Fruit fly (Drosophila melanogaster) whole organism, embryonic: ENCODE measurements around the gene CG1309.

Experiments
- Aef1 ChIP-seq: fragments of 200-800 bp; sonication (Bioruptor generic); IDR thresholded peaks from 3 replicates; pipeline ENCODE4 v1.3.6; 2022; ENCODE audit warnings: missing biosample characterization, missing genetic modification characterization
- Atf-2 ChIP-seq: fragments of 200-800 bp; sonication (Bioruptor generic); optimal IDR thresholded peaks from 2 replicates; lab custom pipeline; 2016; ENCODE audit warnings: missing biosample characterization, missing genetic modification characterization
- Atf3 ChIP-seq: fragments of 200-800 bp; sonication (Bioruptor generic); optimal IDR thresholded peaks from 3 replicates; lab custom pipeline; 2016; ENCODE audit warnings: missing biosample characterization, missing genetic modification characterization
- BEAF-32 ChIP-seq: fragments of 200-800 bp; sonication (Bioruptor generic); optimal IDR thresholded peaks from 3 replicates; lab custom pipeline; 2017; ENCODE audit warnings: missing biosample characterization, missing genetic modification characterization, mild to moderate bottlenecking, moderate library complexity, missing genetic modification reagents
- CG11696 ChIP-seq: fragments of 200-800 bp; sonication (Bioruptor generic); IDR thresholded peaks from 2 replicates; pipeline ENCODE4 v1.3.6; 2022; ENCODE audit warnings: missing biosample characterization, missing genetic modification characterization
- CG1233 ChIP-seq: fragments of 200-800 bp; sonication (Bioruptor generic); optimal IDR thresholded peaks from 4 replicates; lab custom pipeline; 2018; ENCODE audit warnings: missing biosample characterization, mild to moderate bottlenecking, missing genetic modification characterization
- CG12391 ChIP-seq: fragments of 200-800 bp; sonication (Bioruptor generic); optimal IDR thresholded peaks from 3 replicates; lab custom pipeline; 2018; ENCODE audit warnings: missing biosample characterization, mild to moderate bottlenecking, missing genetic modification characterization, moderate library complexity
- CG15011 ChIP-seq: fragments of 200-800 bp; sonication (Bioruptor generic); optimal IDR thresholded peaks from 3 replicates; lab custom pipeline; 2018; ENCODE audit warnings: missing biosample characterization, mild to moderate bottlenecking, missing genetic modification characterization
- CG1602 ChIP-seq: fragments of 200-800 bp; sonication (Bioruptor generic); optimal IDR thresholded peaks from 3 replicates; lab custom pipeline; 2016; ENCODE audit warnings: missing biosample characterization, missing genetic modification characterization
- CG2129 ChIP-seq: fragments of 200-800 bp; sonication (Bioruptor generic); IDR thresholded peaks from 2 replicates; pipeline ENCODE4 v1.3.6; 2022; ENCODE audit warnings: missing biosample characterization, missing genetic modification characterization; ENCODE audit not compliant: partially characterized antibody
- CG31441 ChIP-seq: fragments of 200-800 bp; sonication (Bioruptor generic); IDR thresholded peaks from 2 replicates; pipeline ENCODE4 v1.3.6; 2022; ENCODE audit warnings: missing biosample characterization, missing genetic modification characterization
- CG3163 ChIP-seq: fragments of 200-800 bp; sonication (Bioruptor generic); optimal IDR thresholded peaks from 3 replicates; lab custom pipeline; 2016; ENCODE audit warnings: missing biosample characterization, missing genetic modification characterization
- CG43689 ChIP-seq: fragments of 200-800 bp; sonication (Bioruptor generic); IDR thresholded peaks from 2 replicates; pipeline ENCODE4 v1.3.6; 2022; ENCODE audit warnings: missing biosample characterization, missing genetic modification characterization
- CG6254 ChIP-seq: fragments of 200-800 bp; sonication (Bioruptor generic); optimal IDR thresholded peaks from 3 replicates; lab custom pipeline; 2017; ENCODE audit warnings: mild to moderate bottlenecking, missing biosample characterization, missing genetic modification reagents, missing genetic modification characterization
- CG6272 ChIP-seq: fragments of 200-800 bp; sonication (Bioruptor generic); IDR thresholded peaks from 2 replicates; pipeline ENCODE4 v1.3.6; 2022; ENCODE audit warnings: missing biosample characterization, missing genetic modification characterization
- CG6791 ChIP-seq: fragments of 200-800 bp; sonication (Bioruptor generic); IDR thresholded peaks from 3 replicates; pipeline ENCODE4 v1.3.6; 2022; ENCODE audit warnings: missing biosample characterization, missing genetic modification characterization; ENCODE audit not compliant: partially characterized antibody
- CG9215 ChIP-seq: fragments of 200-800 bp; sonication (Bioruptor generic); IDR thresholded peaks from 2 replicates; pipeline ENCODE4 v1.3.6; 2022; ENCODE audit warnings: missing biosample characterization, missing genetic modification characterization
- Camta ChIP-seq: fragments of 200-800 bp; sonication (Bioruptor generic); optimal IDR thresholded peaks from 2 replicates; lab custom pipeline; 2016; ENCODE audit warnings: missing biosample characterization, missing genetic modification characterization
- D19A ChIP-seq: fragments of 200-800 bp; optimal IDR thresholded peaks from 3 replicates; lab custom pipeline; 2019; ENCODE audit warnings: missing biosample characterization, mild to moderate bottlenecking, missing genetic modification characterization, moderate library complexity
- Doc3 ChIP-seq: fragments of 200-800 bp; sonication (Bioruptor generic); IDR thresholded peaks from 3 replicates; pipeline ENCODE4 v1.3.6; 2022; ENCODE audit warnings: missing biosample characterization, missing genetic modification characterization; ENCODE audit not compliant: partially characterized antibody
- ERR ChIP-seq: fragments of 200-800 bp; sonication (Bioruptor generic); optimal IDR thresholded peaks from 2 replicates; lab custom pipeline; 2016; ENCODE audit warnings: missing biosample characterization, missing genetic modification characterization
- Hand ChIP-seq: fragments of 200-800 bp; sonication (Bioruptor generic); optimal IDR thresholded peaks from 2 replicates; lab custom pipeline; 2017; ENCODE audit warnings: mild to moderate bottlenecking, missing biosample characterization, missing genetic modification reagents, missing genetic modification characterization
- Hr39 ChIP-seq: fragments of >200 bp; optimal IDR thresholded peaks from 2 replicates; lab custom pipeline; 2017
- Jarid2 ChIP-seq: fragments of 200-800 bp; sonication (Bioruptor generic); optimal IDR thresholded peaks from 3 replicates; lab custom pipeline; 2017; ENCODE audit warnings: mild to moderate bottlenecking, missing biosample characterization, missing genetic modification reagents, missing genetic modification characterization
- Kr ChIP-seq: fragments of 200-800 bp; sonication (Bioruptor generic); optimal IDR thresholded peaks from 2 replicates; lab custom pipeline; 2017; ENCODE audit warnings: missing biosample characterization, mild to moderate bottlenecking, missing genetic modification characterization
- MESR4 ChIP-seq: fragments of 200-800 bp; sonication (Bioruptor generic); optimal IDR thresholded peaks from 2 replicates; lab custom pipeline; 2018; ENCODE audit warnings: missing biosample characterization, mild to moderate bottlenecking, missing genetic modification characterization, moderate library complexity
- NC2β ChIP-seq: fragments of 200-800 bp; sonication (Bioruptor generic); optimal IDR thresholded peaks from 2 replicates; lab custom pipeline; 2016; ENCODE audit warnings: missing biosample characterization, missing genetic modification characterization
- Neu2 ChIP-seq: fragments of 200-800 bp; sonication (Bioruptor generic); optimal IDR thresholded peaks from 3 replicates; lab custom pipeline; 2016; ENCODE audit warnings: missing biosample characterization, missing genetic modification characterization, borderline replicate concordance
- Scr ChIP-seq: fragments of 200-800 bp; sonication (Bioruptor generic); IDR thresholded peaks from 2 replicates; pipeline ENCODE4 v1.3.6; 2022; ENCODE audit warnings: missing biosample characterization, missing genetic modification characterization; ENCODE audit not compliant: partially characterized antibody
- Vsx1 ChIP-seq: fragments of 200-800 bp; sonication (Bioruptor generic); optimal IDR thresholded peaks from 2 replicates; lab custom pipeline; 2017; ENCODE audit warnings: missing biosample characterization, mild to moderate bottlenecking, missing genetic modification characterization, missing genetic modification reagents
- Xrp1 ChIP-seq: fragments of 200-800 bp; sonication (Bioruptor generic); IDR thresholded peaks from 2 replicates; pipeline ENCODE4 v1.3.6; 2022; ENCODE audit warnings: missing biosample characterization, missing genetic modification characterization
- ara ChIP-seq: fragments of 200-800 bp; sonication (Bioruptor generic); IDR thresholded peaks from 2 replicates; pipeline ENCODE4 v1.3.6; 2022; ENCODE audit warnings: missing biosample characterization, missing genetic modification characterization
- chm ChIP-seq: fragments of 200-800 bp; sonication (Bioruptor generic); IDR thresholded peaks from 2 replicates; pipeline ENCODE4 v1.3.6; 2022; ENCODE audit warnings: missing biosample characterization, missing genetic modification characterization
- corto ChIP-seq: fragments of 200-800 bp; sonication (Bioruptor generic); optimal IDR thresholded peaks from 2 replicates; lab custom pipeline; 2016; ENCODE audit warnings: missing biosample characterization, mild to moderate bottlenecking, missing genetic modification characterization, moderate library complexity
- eve ChIP-seq, 2 experiments: fragments of >200 bp; optimal IDR thresholded peaks; 2 replicates each; lab custom pipeline; 2017; ENCODE audit warnings: missing biosample characterization in 2 of 2, missing genetic modification characterization in 2 of 2
- ewg ChIP-seq: fragments of 200-800 bp; sonication (Bioruptor generic); optimal IDR thresholded peaks from 3 replicates; lab custom pipeline; 2017; ENCODE audit warnings: mild to moderate bottlenecking, missing biosample characterization, missing genetic modification reagents, missing genetic modification characterization
- gfzf ChIP-seq: fragments of 200-800 bp; sonication (Bioruptor generic); optimal IDR thresholded peaks from 2 replicates; lab custom pipeline; 2016; ENCODE audit warnings: missing biosample characterization, mild to moderate bottlenecking, missing genetic modification characterization, moderate library complexity
- mld ChIP-seq: fragments of 200-800 bp; sonication (Bioruptor generic); IDR thresholded peaks from 3 replicates; pipeline ENCODE4 v1.3.6; 2022; ENCODE audit warnings: missing biosample characterization, missing genetic modification characterization; ENCODE audit not compliant: partially characterized antibody
- nerfin-2 ChIP-seq: fragments of 200-800 bp; sonication (Bioruptor generic); IDR thresholded peaks from 2 replicates; pipeline ENCODE4 v1.3.6; 2022; ENCODE audit warnings: missing biosample characterization, missing genetic modification characterization; ENCODE audit not compliant: partially characterized antibody
- sc ChIP-seq, 3 experiments: fragments of >200 bp in 2 of 3; fragments of 200-800 bp in 1 of 3; sonication (Bioruptor generic) in 1 of 3; optimal IDR thresholded peaks; 2 replicates in 2 of 3; 3 replicates in 1 of 3; lab custom pipeline; 2017; ENCODE audit warnings: mild to moderate bottlenecking in 1 of 3, missing biosample characterization in 1 of 3, missing genetic modification characterization in 1 of 3, missing genetic modification reagents in 1 of 3
- sd ChIP-seq: fragments of 200-800 bp; sonication (Bioruptor generic); optimal IDR thresholded peaks from 3 replicates; lab custom pipeline; 2018; ENCODE audit warnings: missing biosample characterization, mild to moderate bottlenecking, missing genetic modification characterization, moderate library complexity
- sens ChIP-seq: fragments of 200-800 bp; sonication (Bioruptor generic); peaks from one replicate; lab custom pipeline; 2016; ENCODE audit warnings: missing biosample characterization, missing genetic modification characterization
- sim ChIP-seq: fragments of 200-800 bp; sonication (Bioruptor generic); IDR thresholded peaks from 2 replicates; pipeline ENCODE4 v1.3.6; 2022; ENCODE audit warnings: missing biosample characterization, missing genetic modification characterization
- stwl ChIP-seq: fragments of 200-800 bp; sonication (Bioruptor generic); optimal IDR thresholded peaks from 3 replicates; lab custom pipeline; 2018; ENCODE audit warnings: missing biosample characterization, mild to moderate bottlenecking, missing genetic modification characterization, moderate library complexity
- twi ChIP-seq: fragments of 200-800 bp; optimal IDR thresholded peaks from 2 replicates; lab custom pipeline; 2019; ENCODE audit warnings: missing biosample characterization, mild to moderate bottlenecking, missing genetic modification characterization, moderate library complexity
- yki ChIP-seq: fragments of >200 bp; optimal IDR thresholded peaks from 3 replicates; lab custom pipeline; 2018
- zen ChIP-seq: fragments of 200-800 bp; sonication (Bioruptor generic); optimal IDR thresholded peaks from 3 replicates; lab custom pipeline; 2018; ENCODE audit warnings: missing biosample characterization, mild to moderate bottlenecking, missing genetic modification characterization, moderate library complexity
- zfh1 ChIP-seq: fragments of 200-800 bp; sonication (Bioruptor generic); IDR thresholded peaks from 3 replicates; pipeline ENCODE4 v1.3.6; 2022; ENCODE audit warnings: missing biosample characterization, missing genetic modification characterization

CG1309 gene

dm6 chr3L:4263502-4263901, 4.3 kb downstream of the CG1309 start, which contains the start of gene CG1273 (continued):
- TF ChIP-seq CG6272 (GFP tag; lab: Robert Waterston, UW) (no peak), stwl (tag; lab: Kevin White, UChicago) (no peak), BEAF-32 (GFP tag; lab: Kevin White, UChicago) (no peak), zen (tag; lab: Kevin White, UChicago) (no peak), Scr (GFP tag; lab: Robert Waterston, UW) (no peak), ewg (GFP tag; lab: Kevin White, UChicago) (no peak), Aef1 (GFP tag; lab: Robert Waterston, UW) (no peak), CG12391 (tag; lab: Kevin White, UChicago) (no peak), NC2β (GFP tag; lab: Kevin White, UChicago) (no peak), twi (no peak), Jarid2 (peak; percentile 28), ara (GFP tag; lab: Robert Waterston, UW) (peak; percentile 48; the same call in 1 of the 2 replicates), sim (GFP tag; lab: Robert Waterston, UW) (no peak), Hr39 (lab: Kevin White, UChicago) (no peak), CG3163 (GFP tag; lab: Kevin White, UChicago) (peak; percentile 67), chm (GFP tag; lab: Robert Waterston, UW) (peak; percentile 46; the same call in 1 of the 2 replicates), Atf3 (GFP tag; lab: Kevin White, UChicago) (no peak), CG6791 (GFP tag; lab: Robert Waterston, UW) (peak; percentile 47; the same call in 1 of the 3 replicates), zfh1 (no peak), Neu2 (GFP tag; lab: Kevin White, UChicago) (no peak), Xrp1 (GFP tag; lab: Robert Waterston, UW) (0 out of 2 replicates have a peak, but pooled peaks have one; percentile 6), eve (GFP tag; optimal IDR thresholded peaks at IDR 0.05; lab: Kevin White, UChicago) (no peak), MESR4 (no peak), corto (GFP tag; lab: Kevin White, UChicago) (no peak), CG1602 (GFP tag; lab: Kevin White, UChicago) (no peak), CG15011 (GFP tag; lab: Kevin White, UChicago) (no peak)
- TF ChIP-seq, all 482 proteins: peak for 18

- TF ChIP-seq sc (optimal IDR thresholded peaks at IDR 0.05; lab: Kevin White, UChicago) (no peak), sc (GFP tag; optimal IDR thresholded peaks at IDR 0.05; lab: Kevin White, UChicago) (no peak), CG43689 (GFP tag; lab: Robert Waterston, UW) (no peak), Kr (GFP tag; lab: Kevin White, UChicago) (no peak), nerfin-2 (GFP tag; lab: Robert Waterston, UW) (0 out of 2 replicates have a peak, but pooled peaks have one; percentile 21), gfzf (GFP tag; lab: Kevin White, UChicago) (no peak), CG1233 (GFP tag; lab: Kevin White, UChicago) (no peak), zen (tag; lab: Kevin White, UChicago) (no peak), CG9215 (no peak), sens (GFP tag; lab: Kevin White, UChicago) (peak; percentile 6), D19A (tag; lab: Kevin White, UChicago) (no peak), CG11696 (GFP tag; lab: Robert Waterston, UW) (peak; percentile 69), sd (tag; lab: Kevin White, UChicago) (no peak), Atf-2 (no peak), Vsx1 (GFP tag; lab: Kevin White, UChicago) (no peak), mld (no peak), CG6254 (GFP tag; lab: Kevin White, UChicago) (no peak), Camta (no peak), Hand (GFP tag; lab: Kevin White, UChicago) (no peak), CG31441 (GFP tag; lab: Robert Waterston, UW) (no peak), yki (lab: Kevin White, UChicago) (no peak), CG2129 (no peak), Doc3 (GFP tag; lab: Robert Waterston, UW) (no peak), ERR (GFP tag; lab: Kevin White, UChicago) (no peak)
These were observed 5.7 kb downstream of the CG1309 start for dm6 chr3L:4264963-4265362.
